Worm (Caenorhabditis elegans) whole organism, young adult: ENCODE data around the gene C45G9.14.
A peak's percentile ranks its signal among the peaks of the same experiment; 100 is the strongest.

Source experiments
- B0261.1 ChIP-seq: sonication (generic microtip); optimal IDR thresholded peaks from 2 replicates; lab custom pipeline; 2016; ENCODE audit warnings: mild to moderate bottlenecking, missing genetic modification characterization, moderate library complexity, missing compliant biosample characterization
- B0336.3 ChIP-seq: fragments of 200-800 bp; sonication (Bioruptor generic); IDR thresholded peaks from 2 replicates; pipeline ENCODE4 v1.3.6; 2022; ENCODE audit warnings: missing genetic modification characterization, missing compliant biosample characterization
- F10E7.11 ChIP-seq: sonication (generic microtip); optimal IDR thresholded peaks from 2 replicates; lab custom pipeline; 2017; ENCODE audit warnings: mild to moderate bottlenecking, missing genetic modification characterization, moderate library complexity, missing compliant biosample characterization
- F22D6.2 ChIP-seq: sonication (generic microtip); optimal IDR thresholded peaks from 2 replicates; lab custom pipeline; 2016; ENCODE audit warnings: mild to moderate bottlenecking, missing genetic modification characterization, missing compliant biosample characterization
- F23B12.7 ChIP-seq: sonication (generic microtip); optimal IDR thresholded peaks from 2 replicates; lab custom pipeline; 2017; ENCODE audit warnings: missing genetic modification characterization, mild to moderate bottlenecking, missing compliant biosample characterization, antibody characterized with exemption, moderate library complexity; ENCODE audit not compliant: insufficient read depth
- F33H1.4 ChIP-seq: fragments of 200-800 bp; sonication (Bioruptor generic); IDR thresholded peaks from 2 replicates; pipeline ENCODE4 v1.3.6; 2022; ENCODE audit warnings: missing genetic modification reagents, missing genetic modification characterization, missing compliant biosample characterization
- K11D2.4 ChIP-seq: fragments of 200-800 bp; sonication (Bioruptor generic); IDR thresholded peaks from 2 replicates; pipeline ENCODE4 v1.3.6; 2022; ENCODE audit warnings: missing genetic modification reagents, missing genetic modification characterization, missing compliant biosample characterization
- K12H6.12 ChIP-seq: fragments of 200-800 bp; sonication (Bioruptor generic); optimal IDR thresholded peaks from 2 replicates; lab custom pipeline; 2018; ENCODE audit warnings: mild to moderate bottlenecking, missing genetic modification characterization, missing compliant biosample characterization
- T26A5.8 ChIP-seq: sonication (generic microtip); optimal IDR thresholded peaks from 2 replicates; lab custom pipeline; 2016; ENCODE audit warnings: missing genetic modification characterization, missing compliant biosample characterization
- Y53G8AR.9 ChIP-seq: fragments of 200-800 bp; sonication (Bioruptor generic); conservative IDR thresholded peaks from 2 replicates; pipeline ENCODE4 v1.3.6; 2022; ENCODE audit warnings: missing genetic modification reagents, missing genetic modification characterization, missing compliant biosample characterization
- Y56A3A.18 ChIP-seq: fragments of 200-800 bp; sonication (Bioruptor generic); IDR thresholded peaks from 2 replicates; pipeline ENCODE4 v1.3.6; 2022; ENCODE audit warnings: missing genetic modification reagents, missing genetic modification characterization, missing compliant biosample characterization
- Y79H2A.3 ChIP-seq: fragments of 200-800 bp; sonication (Bioruptor generic); conservative IDR thresholded peaks from 2 replicates; pipeline ENCODE4 v1.3.6; 2022; ENCODE audit warnings: missing genetic modification reagents, missing genetic modification characterization, missing compliant biosample characterization
- Y95B8A.8 ChIP-seq: fragments of 200-800 bp; sonication (Bioruptor generic); IDR thresholded peaks from 2 replicates; pipeline ENCODE4 v1.3.6; 2022; ENCODE audit warnings: missing genetic modification reagents, missing genetic modification characterization, missing compliant biosample characterization
- akir-1 ChIP-seq: fragments of 200-800 bp; sonication (Bioruptor generic); optimal IDR thresholded peaks from 2 replicates; lab custom pipeline; 2018; ENCODE audit warnings: mild to moderate bottlenecking, missing genetic modification characterization, moderate library complexity, missing compliant biosample characterization
- attf-5 ChIP-seq: fragments of 200-800 bp; sonication (Bioruptor generic); optimal IDR thresholded peaks from 2 replicates; lab custom pipeline; 2018; ENCODE audit warnings: mild to moderate bottlenecking, missing genetic modification characterization, missing compliant biosample characterization
- attf-6 ChIP-seq: fragments of 200-800 bp; sonication (Bioruptor generic); IDR thresholded peaks from 2 replicates; pipeline ENCODE4 v1.3.6; 2022; ENCODE audit warnings: missing genetic modification reagents, missing genetic modification characterization, missing compliant biosample characterization
- bed-1 ChIP-seq: fragments of 200-800 bp; sonication (Bioruptor generic); IDR thresholded peaks from 2 replicates; pipeline ENCODE4 v1.3.6; 2022; ENCODE audit warnings: missing genetic modification reagents, missing genetic modification characterization, missing compliant biosample characterization
- cebp-1 ChIP-seq, 2 experiments: fragments of 200-800 bp in 1 of 2; sonication (Bioruptor generic) in 1 of 2; sonication (generic microtip) in 1 of 2; IDR thresholded peaks in 1 of 2; optimal IDR thresholded peaks in 1 of 2; 2 replicates each; pipeline versions ENCODE4 v1.3.6 to Lab custom; 2017 to 2022; ENCODE audit warnings: missing compliant biosample characterization in 2 of 2, missing genetic modification characterization in 2 of 2, mild to moderate bottlenecking in 1 of 2, missing genetic modification reagents in 1 of 2, moderate library complexity in 1 of 2
- cebp-2 ChIP-seq: fragments of 200-800 bp; sonication (Bioruptor generic); IDR thresholded peaks from 2 replicates; pipeline ENCODE4 v1.3.6; 2022; ENCODE audit warnings: missing genetic modification characterization, missing compliant biosample characterization
- ceh-91 ChIP-seq: fragments of 200-800 bp; sonication (Bioruptor generic); IDR thresholded peaks from 2 replicates; pipeline ENCODE4 v1.3.6; 2022; ENCODE audit warnings: missing genetic modification reagents, missing genetic modification characterization, missing compliant biosample characterization
- dox-1 ChIP-seq: fragments of 200-800 bp; sonication (Bioruptor generic); IDR thresholded peaks from 2 replicates; pipeline ENCODE4 v1.3.6; 2022; ENCODE audit warnings: missing genetic modification reagents, missing genetic modification characterization, missing compliant biosample characterization
- dpff-1 ChIP-seq: sonication (generic microtip); optimal IDR thresholded peaks from 2 replicates; lab custom pipeline; 2017; ENCODE audit warnings: mild to moderate bottlenecking, missing genetic modification characterization, missing compliant biosample characterization
- dpl-1 ChIP-seq: fragments of 150-350 bp; optimal IDR thresholded peaks from 2 replicates; lab custom pipeline; 2014; ENCODE audit warnings: missing biosample characterization, missing genetic modification reagents, missing genetic modification characterization
- hmg-1.2 ChIP-seq: fragments of 200-800 bp; sonication (Bioruptor generic); IDR thresholded peaks from 2 replicates; pipeline ENCODE4 v1.3.6; 2022; ENCODE audit warnings: missing genetic modification reagents, missing genetic modification characterization, missing compliant biosample characterization
- hrde-1 ChIP-seq: sonication (generic microtip); optimal IDR thresholded peaks from 2 replicates; lab custom pipeline; 2016; ENCODE audit warnings: missing genetic modification characterization, mild to moderate bottlenecking, missing compliant biosample characterization, moderate library complexity, missing genotype, missing genetic modification reagents, borderline replicate concordance
- let-607 ChIP-seq, 2 experiments: fragments of 200-800 bp in 1 of 2; sonication (Bioruptor generic) in 1 of 2; sonication (generic microtip) in 1 of 2; optimal IDR thresholded peaks; 2 replicates each; lab custom pipeline; 2016 to 2018; ENCODE audit warnings: mild to moderate bottlenecking in 2 of 2, missing compliant biosample characterization in 2 of 2, missing genetic modification characterization in 2 of 2, moderate library complexity in 2 of 2, missing genotype in 1 of 2
- lin-40 ChIP-seq: sonication (generic microtip); optimal IDR thresholded peaks from 2 replicates; lab custom pipeline; 2016; ENCODE audit warnings: missing genetic modification characterization, mild to moderate bottlenecking, missing compliant biosample characterization, missing genotype, missing genetic modification reagents
- lir-1 ChIP-seq: fragments of 200-800 bp; sonication (Bioruptor generic); conservative IDR thresholded peaks from 2 replicates; pipeline ENCODE4 v1.3.6; 2022; ENCODE audit warnings: missing genetic modification reagents, missing genetic modification characterization, missing compliant biosample characterization
- lsl-1 ChIP-seq: fragments of 200-800 bp; sonication (Bioruptor generic); optimal IDR thresholded peaks from 2 replicates; lab custom pipeline; 2018; ENCODE audit warnings: mild to moderate bottlenecking, missing genetic modification characterization, moderate library complexity, missing compliant biosample characterization
- lsy-27 ChIP-seq: sonication (generic microtip); optimal IDR thresholded peaks from 2 replicates; lab custom pipeline; 2017; ENCODE audit warnings: missing genetic modification characterization, mild to moderate bottlenecking, missing compliant biosample characterization, antibody characterized with exemption, missing genotype, borderline replicate concordance; ENCODE audit not compliant: insufficient read depth
- madf-3 ChIP-seq: fragments of 200-800 bp; sonication (Bioruptor generic); IDR thresholded peaks from 2 replicates; pipeline ENCODE4 v1.3.6; 2022; ENCODE audit warnings: missing genetic modification reagents, missing genetic modification characterization, missing compliant biosample characterization
- madf-8 ChIP-seq: fragments of 200-800 bp; sonication (Bioruptor generic); conservative IDR thresholded peaks from 2 replicates; pipeline ENCODE4 v1.3.6; 2022; ENCODE audit warnings: missing genetic modification reagents, missing genetic modification characterization, missing compliant biosample characterization
- mes-4 ChIP-seq: sonication (generic microtip); optimal IDR thresholded peaks from 2 replicates; lab custom pipeline; 2016; ENCODE audit warnings: missing genotype, missing genetic modification characterization, missing compliant biosample characterization
- mxl-1 ChIP-seq: sonication (generic microtip); optimal IDR thresholded peaks from 2 replicates; lab custom pipeline; 2016; ENCODE audit warnings: missing genetic modification characterization, missing compliant biosample characterization
- nfya-1 ChIP-seq: sonication (generic microtip); optimal IDR thresholded peaks from 2 replicates; lab custom pipeline; 2017; ENCODE audit warnings: antibody characterized with exemption, missing compliant biosample characterization, missing genetic modification characterization, borderline replicate concordance; ENCODE audit not compliant: insufficient read depth
- nhr-179 ChIP-seq: sonication (generic microtip); optimal IDR thresholded peaks from 2 replicates; lab custom pipeline; 2016; ENCODE audit warnings: mild to moderate bottlenecking, missing genetic modification characterization, missing compliant biosample characterization
- rpc-1 ChIP-seq, 2 experiments: fragments of 150-350 bp in 1 of 2; sonication (generic microtip) in 1 of 2; optimal IDR thresholded peaks; 2 replicates each; lab custom pipeline; 2014 to 2018; ENCODE audit warnings: missing biosample characterization in 1 of 2, missing genetic modification characterization in 1 of 2, missing genetic modification reagents in 1 of 2, missing genotype in 1 of 2
- sea-2 ChIP-seq: fragments of 200-800 bp; sonication (Bioruptor generic); IDR thresholded peaks from 2 replicates; pipeline ENCODE4 v1.3.6; 2022; ENCODE audit warnings: missing genetic modification characterization, missing compliant biosample characterization
- snpc-1.3 ChIP-seq: sonication (generic microtip); optimal IDR thresholded peaks from 2 replicates; lab custom pipeline; 2017; ENCODE audit warnings: missing genetic modification characterization, mild to moderate bottlenecking, missing compliant biosample characterization, antibody characterized with exemption, moderate library complexity, missing genotype, missing genetic modification reagents; ENCODE audit not compliant: insufficient read depth
- snpc-3.4 ChIP-seq: sonication (generic microtip); optimal IDR thresholded peaks from 2 replicates; lab custom pipeline; 2017; ENCODE audit warnings: missing genetic modification characterization, mild to moderate bottlenecking, missing compliant biosample characterization, antibody characterized with exemption, moderate library complexity, missing genotype, missing genetic modification reagents
- snpc-4 ChIP-seq, 5 experiments: fragments of 150-350 bp in 1 of 5; sonication (generic microtip) in 4 of 5; optimal IDR thresholded peaks; 2 replicates each; lab custom pipeline; 2014 to 2018; ENCODE audit warnings: missing genetic modification characterization in 5 of 5, missing biosample characterization in 3 of 5, antibody characterized with exemption in 2 of 5, mild to moderate bottlenecking in 2 of 5, missing compliant biosample characterization in 2 of 5, missing genotype in 2 of 5, moderate library complexity in 2 of 5, missing genetic modification reagents in 1 of 5
- unc-62 ChIP-seq: fragments of 150-350 bp; optimal IDR thresholded peaks from 2 replicates; lab custom pipeline; 2014; ENCODE audit warnings: missing biosample characterization, missing genetic modification reagents, missing genetic modification characterization
- xnd-1 ChIP-seq: sonication (generic microtip); optimal IDR thresholded peaks from 2 replicates; lab custom pipeline; 2016; ENCODE audit warnings: missing genotype, missing genetic modification reagents, missing genetic modification characterization, missing compliant biosample characterization
- ztf-18 ChIP-seq: sonication (generic microtip); optimal IDR thresholded peaks from 2 replicates; lab custom pipeline; 2016; ENCODE audit warnings: missing genotype, mild to moderate bottlenecking, missing genetic modification characterization, missing compliant biosample characterization
- ztf-25 ChIP-seq: fragments of 200-800 bp; sonication (Bioruptor generic); IDR thresholded peaks from 2 replicates; pipeline ENCODE4 v1.3.6; 2022; ENCODE audit warnings: missing genetic modification reagents, missing genetic modification characterization, missing compliant biosample characterization
- ztf-3 ChIP-seq: fragments of 200-800 bp; sonication (Bioruptor generic); optimal IDR thresholded peaks from 2 replicates; lab custom pipeline; 2018; ENCODE audit warnings: mild to moderate bottlenecking, missing genetic modification characterization, missing compliant biosample characterization

C45G9.14 gene

ce11 chrIII:5068675-5069233 is 23.9 kb downstream of the C45G9.14 start, which contains the start of the genes C45G9.11 and C45G9.2 (continued):
- TF ChIP-seq B0336.3 (GFP tag; lab: Robert Waterston, UW) = no peak
- TF ChIP-seq F22D6.2 = no peak
- TF ChIP-seq Y95B8A.8 (GFP tag; lab: Robert Waterston, UW) = no peak
- TF ChIP-seq dpl-1 (GFP tag; lab: Kevin White, UChicago) = peak; percentile 58
- no peak for TF ChIP-seq ztf-25 (GFP tag; lab: Robert Waterston, UW)
- TF ChIP-seq snpc-1.3 = no peak
- no peak for TF ChIP-seq T26A5.8 (tag; lab: Kevin White, UChicago)
- TF ChIP-seq bed-1 (GFP tag; lab: Robert Waterston, UW) = no peak
- peak; percentile 39 for TF ChIP-seq lsl-1 (GFP tag; lab: Kevin White, UChicago)
- no peak for TF ChIP-seq Y53G8AR.9 (GFP tag; lab: Robert Waterston, UW)
- TF ChIP-seq lir-1 (GFP tag; lab: Robert Waterston, UW) = no peak
- no peak for TF ChIP-seq rpc-1 (optimal IDR thresholded peaks at IDR 0.05; lab: Kevin White, UChicago)
- no peak for TF ChIP-seq rpc-1 (tag; optimal IDR thresholded peaks at IDR 0.05; lab: Kevin White, UChicago)
- no peak for TF ChIP-seq hmg-1.2
- no peak for TF ChIP-seq dpff-1 (tag; lab: Kevin White, UChicago)
- no peak for TF ChIP-seq akir-1 (GFP tag; lab: Kevin White, UChicago)
- TF ChIP-seq Y56A3A.18 (GFP tag; lab: Robert Waterston, UW) = no peak
- peak; percentile 31 for TF ChIP-seq K12H6.12 (tag; lab: Kevin White, UChicago)
- no peak for TF ChIP-seq sea-2 (GFP tag; lab: Robert Waterston, UW)
- TF ChIP-seq F10E7.11 = no peak
- TF ChIP-seq attf-6 (GFP tag; lab: Robert Waterston, UW) = no peak
- TF ChIP-seq xnd-1 (tag; lab: Kevin White, UChicago) = peak; percentile 50
- no peak for TF ChIP-seq mxl-1 (tag; lab: Kevin White, UChicago)
- no peak for TF ChIP-seq unc-62 (GFP tag; lab: Kevin White, UChicago)
- TF ChIP-seq nhr-179 (tag; lab: Kevin White, UChicago) = no peak
- TF ChIP-seq lin-40 = no peak
- TF ChIP-seq K11D2.4 (GFP tag; lab: Robert Waterston, UW) = no peak
- TF ChIP-seq attf-5 (GFP tag; lab: Kevin White, UChicago) = no peak
- TF ChIP-seq snpc-3.4 (tag; lab: Kevin White, UChicago) = no peak
- TF ChIP-seq F33H1.4 (GFP tag; lab: Robert Waterston, UW) = peak; percentile 65
- no peak for TF ChIP-seq let-607 (tag; optimal IDR thresholded peaks at IDR 0.05; lab: Kevin White, UChicago)
- no peak for TF ChIP-seq cebp-2
- no peak for TF ChIP-seq cebp-1 (GFP tag; IDR thresholded peaks at IDR 0.05; lab: Robert Waterston, UW)
- no peak for TF ChIP-seq cebp-1 (tag; optimal IDR thresholded peaks at IDR 0.05; lab: Kevin White, UChicago)
- TF ChIP-seq madf-8 (GFP tag; lab: Robert Waterston, UW) = peak; percentile 36
- TF ChIP-seq madf-3 (GFP tag; lab: Robert Waterston, UW) = no peak
- no peak for TF ChIP-seq Y79H2A.3 (GFP tag; lab: Robert Waterston, UW)
- no peak for TF ChIP-seq ztf-18 (tag; lab: Kevin White, UChicago)
- no peak for TF ChIP-seq snpc-4 (GFP tag; optimal IDR thresholded peaks at IDR 0.05; lab: Kevin White, UChicago)
- TF ChIP-seq snpc-4 (tag; optimal IDR thresholded peaks at IDR 0.05; lab: Kevin White, UChicago) = peak in 1 of 4 experiments; percentile 45
- TF ChIP-seq lsy-27 (tag; lab: Kevin White, UChicago) = no peak
- TF ChIP-seq hrde-1 (tag; lab: Kevin White, UChicago) = no peak
- no peak for TF ChIP-seq B0261.1 (tag; lab: Kevin White, UChicago)
- no peak for TF ChIP-seq dox-1 (GFP tag; lab: Robert Waterston, UW)
- TF ChIP-seq mes-4 (tag; lab: Kevin White, UChicago) = no peak
- no peak for TF ChIP-seq F23B12.7 (tag; lab: Kevin White, UChicago)
- TF ChIP-seq nfya-1 (tag; lab: Kevin White, UChicago) = no peak
- no peak for TF ChIP-seq ceh-91 (GFP tag; lab: Robert Waterston, UW)
- TF ChIP-seq ztf-3 (GFP tag; lab: Kevin White, UChicago) = no peak
